Fruit fly (Drosophila melanogaster) whole organism, embryonic: ENCODE data around the gene CG14036.

Experiments
- BtbVII ChIP-seq: fragments of 200-800 bp; sonication (Bioruptor generic); optimal IDR thresholded peaks from 3 replicates; lab custom pipeline; 2017; ENCODE audit warnings: missing biosample characterization, mild to moderate bottlenecking, missing genetic modification characterization
- CG10462 ChIP-seq: fragments of 200-800 bp; sonication (Bioruptor generic); optimal IDR thresholded peaks from 2 replicates; lab custom pipeline; 2016; ENCODE audit warnings: missing biosample characterization, missing genetic modification characterization
- CG10959 ChIP-seq: fragments of 200-800 bp; sonication (Bioruptor generic); IDR thresholded peaks from 2 replicates; pipeline ENCODE4 v1.3.6; 2022; ENCODE audit warnings: missing biosample characterization, missing genetic modification characterization
- CG11456 ChIP-seq: fragments of 200-800 bp; sonication (Bioruptor generic); IDR thresholded peaks from 3 replicates; pipeline ENCODE4 v1.3.6; 2022; ENCODE audit warnings: missing biosample characterization, missing genetic modification characterization
- CG11723 ChIP-seq: fragments of 200-800 bp; sonication (Bioruptor generic); optimal IDR thresholded peaks from 2 replicates; lab custom pipeline; 2017; ENCODE audit warnings: missing biosample characterization, mild to moderate bottlenecking, missing genetic modification characterization
- CG1233 ChIP-seq: fragments of 200-800 bp; sonication (Bioruptor generic); optimal IDR thresholded peaks from 4 replicates; lab custom pipeline; 2018; ENCODE audit warnings: missing biosample characterization, mild to moderate bottlenecking, missing genetic modification characterization
- CG14710 ChIP-seq: fragments of 200-800 bp; sonication (Bioruptor generic); optimal IDR thresholded peaks from 3 replicates; lab custom pipeline; 2019; ENCODE audit warnings: missing biosample characterization, mild to moderate bottlenecking, missing genetic modification characterization, moderate library complexity
- CG17328 ChIP-seq: fragments of 200-800 bp; sonication (Bioruptor generic); IDR thresholded peaks from 2 replicates; pipeline ENCODE4 v1.3.6; 2022; ENCODE audit warnings: missing biosample characterization, missing genetic modification characterization
- CG1792 ChIP-seq: fragments of 200-800 bp; sonication (Bioruptor generic); optimal IDR thresholded peaks from 2 replicates; lab custom pipeline; 2016; ENCODE audit warnings: missing biosample characterization, missing genetic modification characterization
- CG2202 ChIP-seq: fragments of 200-800 bp; sonication (Bioruptor generic); optimal IDR thresholded peaks from 2 replicates; lab custom pipeline; 2018; ENCODE audit warnings: missing biosample characterization, mild to moderate bottlenecking, missing genetic modification characterization
- CG31224 ChIP-seq: fragments of 200-800 bp; sonication (Bioruptor generic); IDR thresholded peaks from 2 replicates; pipeline ENCODE4 v1.3.6; 2022; ENCODE audit warnings: missing biosample characterization, missing genetic modification characterization
- CG3726 ChIP-seq: fragments of 200-800 bp; sonication (Bioruptor generic); IDR thresholded peaks from 3 replicates; pipeline ENCODE4, ENCODE4 v1.3.6; 2022; ENCODE audit warnings: missing biosample characterization, missing genetic modification characterization
- CG3838 ChIP-seq: fragments of 200-800 bp; sonication (Bioruptor generic); optimal IDR thresholded peaks from 3 replicates; lab custom pipeline; 2016; ENCODE audit warnings: missing biosample characterization, missing genetic modification characterization
- CG6765 ChIP-seq: fragments of 200-800 bp; sonication (Bioruptor generic); optimal IDR thresholded peaks from 3 replicates; lab custom pipeline; 2017; ENCODE audit warnings: missing biosample characterization, mild to moderate bottlenecking, missing genetic modification characterization
- CG6854 ChIP-seq: fragments of 200-800 bp; sonication (Bioruptor generic); optimal IDR thresholded peaks from 3 replicates; lab custom pipeline; 2017; ENCODE audit warnings: missing biosample characterization, mild to moderate bottlenecking, missing genetic modification characterization
- Doc3 ChIP-seq: fragments of 200-800 bp; sonication (Bioruptor generic); IDR thresholded peaks from 3 replicates; pipeline ENCODE4 v1.3.6; 2022; ENCODE audit warnings: missing biosample characterization, missing genetic modification characterization; ENCODE audit not compliant: partially characterized antibody
- H15 ChIP-seq: fragments of 200-800 bp; sonication (Bioruptor generic); IDR thresholded peaks from 3 replicates; pipeline ENCODE4 v1.3.6; 2022; ENCODE audit warnings: missing biosample characterization, missing genetic modification characterization
- Hand ChIP-seq: fragments of 200-800 bp; sonication (Bioruptor generic); optimal IDR thresholded peaks from 2 replicates; lab custom pipeline; 2017; ENCODE audit warnings: mild to moderate bottlenecking, missing biosample characterization, missing genetic modification reagents, missing genetic modification characterization
- HmgZ ChIP-seq: fragments of 200-800 bp; sonication (Bioruptor generic); optimal IDR thresholded peaks from 2 replicates; lab custom pipeline; 2018; ENCODE audit warnings: missing biosample characterization, mild to moderate bottlenecking, missing genetic modification characterization
- Lhr ChIP-seq: fragments of 200-800 bp; sonication (Bioruptor generic); optimal IDR thresholded peaks from 3 replicates; lab custom pipeline; 2017; ENCODE audit warnings: mild to moderate bottlenecking, missing biosample characterization, missing genetic modification reagents, missing genetic modification characterization
- Lim3 ChIP-seq: fragments of 200-800 bp; sonication (Bioruptor generic); IDR thresholded peaks from 2 replicates; pipeline ENCODE4 v1.3.6; 2022; ENCODE audit warnings: missing biosample characterization, missing genetic modification characterization
- Med ChIP-seq: fragments of 200-800 bp; sonication (Bioruptor generic); peaks from one replicate; lab custom pipeline; 2016; ENCODE audit warnings: missing biosample characterization, missing genetic modification characterization, mild to moderate bottlenecking, inconsistent platforms, moderate library complexity
- Neu2 ChIP-seq: fragments of 200-800 bp; sonication (Bioruptor generic); optimal IDR thresholded peaks from 3 replicates; lab custom pipeline; 2016; ENCODE audit warnings: missing biosample characterization, missing genetic modification characterization, borderline replicate concordance
- Nf-YC ChIP-seq: fragments of 200-800 bp; optimal IDR thresholded peaks from 3 replicates; lab custom pipeline; 2019; ENCODE audit warnings: missing biosample characterization, mild to moderate bottlenecking, missing genetic modification characterization, moderate library complexity
- Optix ChIP-seq: fragments of 200-800 bp; sonication (Bioruptor generic); IDR thresholded peaks from 3 replicates; pipeline ENCODE4 v1.3.6; 2022; ENCODE audit warnings: missing biosample characterization, missing genetic modification characterization
- Ptx1 ChIP-seq: fragments of 200-800 bp; sonication (Bioruptor generic); IDR thresholded peaks from 2 replicates; pipeline ENCODE4 v1.3.6; 2022; ENCODE audit warnings: missing biosample characterization, missing genetic modification characterization
- Sin3A ChIP-seq: fragments of >200 bp; optimal IDR thresholded peaks from 2 replicates; lab custom pipeline; 2018
- Sry-β ChIP-seq: fragments of 200-800 bp; sonication (Bioruptor generic); optimal IDR thresholded peaks from 2 replicates; lab custom pipeline; 2018; ENCODE audit warnings: missing biosample characterization, mild to moderate bottlenecking, missing genetic modification characterization, moderate library complexity
- aop ChIP-seq: fragments of 200-800 bp; sonication (Bioruptor generic); IDR thresholded peaks from 2 replicates; pipeline ENCODE4 v1.3.6; 2022; ENCODE audit warnings: missing biosample characterization, missing genetic modification characterization
- cwo ChIP-seq: fragments of 200-800 bp; sonication (Bioruptor generic); optimal IDR thresholded peaks from 3 replicates; lab custom pipeline; 2017; ENCODE audit warnings: missing biosample characterization, missing genetic modification characterization, mild to moderate bottlenecking, moderate library complexity, missing genetic modification reagents
- dan ChIP-seq: fragments of 200-800 bp; sonication (Bioruptor generic); IDR thresholded peaks from 2 replicates; pipeline ENCODE4 v1.3.6; 2022; ENCODE audit warnings: missing biosample characterization, missing genetic modification characterization
- dmrt11E ChIP-seq: fragments of 200-800 bp; sonication (Bioruptor generic); optimal IDR thresholded peaks from 3 replicates; lab custom pipeline; 2018; ENCODE audit warnings: missing biosample characterization, mild to moderate bottlenecking, missing genetic modification characterization, moderate library complexity
- exex ChIP-seq: fragments of 200-800 bp; sonication (Bioruptor generic); optimal IDR thresholded peaks from 4 replicates; lab custom pipeline; 2018; ENCODE audit warnings: missing biosample characterization, mild to moderate bottlenecking, missing genetic modification characterization, moderate library complexity
- her ChIP-seq: fragments of 200-800 bp; sonication (Bioruptor generic); optimal IDR thresholded peaks from 2 replicates; lab custom pipeline; 2016; ENCODE audit warnings: missing biosample characterization, missing genetic modification characterization
- knrl ChIP-seq: fragments of 200-800 bp; sonication (Bioruptor generic); IDR thresholded peaks from 3 replicates; pipeline ENCODE4 v1.3.6; 2022; ENCODE audit warnings: missing biosample characterization, missing genetic modification characterization; ENCODE audit not compliant: partially characterized antibody
- luna ChIP-seq: fragments of 200-800 bp; sonication (Bioruptor generic); optimal IDR thresholded peaks from 2 replicates; lab custom pipeline; 2016; ENCODE audit warnings: missing biosample characterization, missing genetic modification characterization
- mirr ChIP-seq: fragments of 200-800 bp; sonication (Bioruptor generic); optimal IDR thresholded peaks from 3 replicates; lab custom pipeline; 2018; ENCODE audit warnings: missing biosample characterization, mild to moderate bottlenecking, missing genetic modification characterization
- nerfin-1 ChIP-seq: fragments of 200-800 bp; sonication (Bioruptor generic); optimal IDR thresholded peaks from 3 replicates; lab custom pipeline; 2019; ENCODE audit warnings: missing biosample characterization, mild to moderate bottlenecking, missing genetic modification characterization, moderate library complexity
- nom ChIP-seq: fragments of 200-800 bp; sonication (Bioruptor generic); optimal IDR thresholded peaks from 2 replicates; lab custom pipeline; 2017; ENCODE audit warnings: missing biosample characterization, missing genetic modification characterization, mild to moderate bottlenecking, moderate library complexity, missing genetic modification reagents
- onecut ChIP-seq: fragments of 200-800 bp; sonication (Bioruptor generic); IDR thresholded peaks from 2 replicates; pipeline ENCODE4 v1.3.6; 2022; ENCODE audit warnings: missing biosample characterization, missing genetic modification characterization
- phol ChIP-seq: fragments of 200-800 bp; sonication (Bioruptor generic); optimal IDR thresholded peaks from 3 replicates; lab custom pipeline; 2018; ENCODE audit warnings: missing biosample characterization, mild to moderate bottlenecking, missing genetic modification characterization, moderate library complexity
- run ChIP-seq: fragments of 200-800 bp; sonication (Bioruptor generic); optimal IDR thresholded peaks from 3 replicates; lab custom pipeline; 2018; ENCODE audit warnings: missing biosample characterization, mild to moderate bottlenecking, missing genetic modification characterization
- sd ChIP-seq: fragments of 200-800 bp; sonication (Bioruptor generic); optimal IDR thresholded peaks from 3 replicates; lab custom pipeline; 2018; ENCODE audit warnings: missing biosample characterization, mild to moderate bottlenecking, missing genetic modification characterization, moderate library complexity
- sens-2 ChIP-seq: fragments of 200-800 bp; sonication (Bioruptor generic); IDR thresholded peaks from 2 replicates; pipeline ENCODE4 v1.3.6; 2022; ENCODE audit warnings: missing biosample characterization, missing genetic modification characterization
- sim ChIP-seq: fragments of 200-800 bp; sonication (Bioruptor generic); IDR thresholded peaks from 2 replicates; pipeline ENCODE4 v1.3.6; 2022; ENCODE audit warnings: missing biosample characterization, missing genetic modification characterization
- sisA ChIP-seq: fragments of 200-800 bp; sonication (Bioruptor generic); IDR thresholded peaks from 2 replicates; pipeline ENCODE4 v1.3.6; 2022; ENCODE audit warnings: missing biosample characterization, missing genetic modification characterization
- ssp ChIP-seq: fragments of 200-800 bp; sonication (Bioruptor generic); IDR thresholded peaks from 2 replicates; pipeline ENCODE4 v1.3.6; 2022; ENCODE audit warnings: missing biosample characterization, missing genetic modification characterization
- tin ChIP-seq: fragments of 200-800 bp; sonication (Bioruptor generic); optimal IDR thresholded peaks from 3 replicates; lab custom pipeline; 2016; ENCODE audit warnings: missing biosample characterization, missing genetic modification characterization
- unc-4 ChIP-seq: fragments of 200-800 bp; sonication (Bioruptor generic); IDR thresholded peaks from 2 replicates; pipeline ENCODE4 v1.3.6; 2022; ENCODE audit warnings: missing biosample characterization, missing genetic modification characterization; ENCODE audit not compliant: partially characterized antibody

The CG14036 gene

DNA sequence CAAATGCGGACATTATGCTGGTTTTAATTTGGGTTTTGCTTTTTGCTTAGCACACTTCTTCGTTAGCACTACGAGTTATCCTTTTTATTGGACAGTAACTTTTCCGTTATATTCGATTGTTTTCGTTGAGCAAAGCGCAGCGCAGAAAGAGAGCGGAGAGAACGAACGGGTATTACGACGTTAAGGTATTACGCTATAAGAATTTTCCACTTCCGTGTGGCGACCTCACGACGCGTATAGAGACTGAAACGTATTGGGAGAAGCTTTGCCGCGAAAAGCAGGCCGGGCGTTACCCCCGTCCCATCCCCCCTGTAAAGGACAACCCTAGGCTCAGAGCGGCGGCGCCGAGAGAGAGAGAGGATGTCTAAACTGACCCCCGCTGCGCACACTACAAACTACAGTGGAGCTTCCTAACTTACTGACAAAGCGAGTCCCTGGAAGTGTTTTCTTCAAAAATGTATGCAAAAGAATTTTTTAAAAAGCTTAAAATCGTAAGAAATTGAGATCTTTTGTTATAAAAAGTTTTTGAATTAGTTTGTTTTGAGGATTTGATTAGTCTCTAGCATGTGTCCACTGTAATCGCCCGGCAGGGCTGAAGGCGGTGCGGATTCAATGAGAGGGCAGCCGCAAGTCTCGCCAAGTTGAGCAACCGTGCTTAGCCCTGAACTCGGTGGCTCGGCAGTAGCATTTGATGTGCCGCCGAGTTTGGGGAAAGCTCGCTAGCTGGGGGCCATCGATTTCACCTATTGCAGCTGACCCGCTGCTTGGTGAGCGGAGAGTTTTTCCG lies 49.9 kb downstream of the CG14036 start (continued):
- TF ChIP-seq exex (tag; lab: Kevin White, UChicago), result peak; percentile 88
- TF ChIP-seq CG6854, result peak; percentile 94
- TF ChIP-seq Doc3 (GFP tag; lab: Robert Waterston, UW), result no peak
- no peak for TF ChIP-seq knrl (GFP tag; lab: Robert Waterston, UW)
- TF ChIP-seq Sin3A, result no peak
- TF ChIP-seq HmgZ (tag; lab: Kevin White, UChicago), result peak; percentile 96
- TF ChIP-seq run (tag; lab: Kevin White, UChicago), result peak; percentile 84
- TF ChIP-seq aop (GFP tag; lab: Robert Waterston, UW), result peak; percentile 84
- peak; percentile 97 for TF ChIP-seq tin (GFP tag; lab: Kevin White, UChicago)
- TF ChIP-seq sd, result peak; percentile 80
- TF ChIP-seq mirr (GFP tag; lab: Kevin White, UChicago), result peak; percentile 84
- peak; percentile 70 for TF ChIP-seq CG3838 (GFP tag; lab: Kevin White, UChicago)
- TF ChIP-seq nerfin-1 (tag; lab: Kevin White, UChicago), result peak; percentile 86
- peak; percentile 84 for TF ChIP-seq Lim3 (GFP tag; lab: Robert Waterston, UW)
- TF ChIP-seq CG10959 (GFP tag; lab: Robert Waterston, UW), result peak; percentile 87
- peak; percentile 93 for TF ChIP-seq CG3726 (GFP tag; lab: Robert Waterston, UW)
- no peak for TF ChIP-seq Sry-β (GFP tag; lab: Kevin White, UChicago)
- TF ChIP-seq sim (GFP tag; lab: Robert Waterston, UW), result peak; percentile 81
- peak; percentile 95 for TF ChIP-seq cwo
- TF ChIP-seq Neu2 (GFP tag; lab: Kevin White, UChicago), result peak; percentile 59
- TF ChIP-seq Optix (GFP tag; lab: Robert Waterston, UW), result peak; percentile 91
- TF ChIP-seq CG11456, result peak; percentile 96
- TF ChIP-seq sens-2, result peak; percentile 91
- TF ChIP-seq luna (GFP tag; lab: Kevin White, UChicago), result peak; percentile 93
- TF ChIP-seq Nf-YC (tag; lab: Kevin White, UChicago), result peak; percentile 83
- TF ChIP-seq CG1233 (GFP tag; lab: Kevin White, UChicago), result peak; percentile 93
- peak; percentile 96 for TF ChIP-seq H15 (GFP tag; lab: Robert Waterston, UW)
- peak; percentile 84 for TF ChIP-seq CG14710 (tag; lab: Kevin White, UChicago)
- TF ChIP-seq sisA (GFP tag; lab: Robert Waterston, UW), result peak; percentile 97
- TF ChIP-seq Hand (GFP tag; lab: Kevin White, UChicago), result peak; percentile 98
- peak; percentile 95 for TF ChIP-seq CG17328 (GFP tag; lab: Robert Waterston, UW)
- TF ChIP-seq CG11723, result peak; percentile 87
- TF ChIP-seq CG10462 (GFP tag; lab: Kevin White, UChicago), result peak; percentile 86
- TF ChIP-seq Lhr (GFP tag; lab: Kevin White, UChicago), result peak; percentile 67
- peak; percentile 82 for TF ChIP-seq dmrt11E
- TF ChIP-seq dan (GFP tag; lab: Robert Waterston, UW), result peak; percentile 78
- peak; percentile 95 for TF ChIP-seq her
- TF ChIP-seq ssp (GFP tag; lab: Robert Waterston, UW), result peak; percentile 89
- TF ChIP-seq CG31224 (GFP tag; lab: Robert Waterston, UW), result peak; percentile 90
- TF ChIP-seq BtbVII (GFP tag; lab: Kevin White, UChicago), result peak; percentile 93
- TF ChIP-seq unc-4 (GFP tag; lab: Robert Waterston, UW), result no peak
- peak; percentile 86 for TF ChIP-seq CG6765 (GFP tag; lab: Kevin White, UChicago)
- TF ChIP-seq onecut, result peak; percentile 86
- peak; percentile 64 for TF ChIP-seq nom (GFP tag; lab: Kevin White, UChicago)
- peak; percentile 97 for TF ChIP-seq Ptx1 (GFP tag; lab: Robert Waterston, UW)
- TF ChIP-seq Med, result peak; percentile 99
- TF ChIP-seq CG2202 (tag; lab: Kevin White, UChicago), result peak; percentile 79
- peak; percentile 94 for TF ChIP-seq CG1792 (GFP tag; lab: Kevin White, UChicago)
- TF ChIP-seq phol (tag; lab: Kevin White, UChicago), result peak; percentile 90
